Worm (Caenorhabditis elegans) whole organism, mixed stage, embryonic: ENCODE data around the gene C15F1.8.

Experiments used
- M03D4.4 ChIP-seq: sonication (generic microtip); optimal IDR thresholded peaks from 2 replicates; lab custom pipeline; 2017; ENCODE audit warnings: mild to moderate bottlenecking, missing genetic modification characterization, missing compliant biosample characterization
- bed-3 ChIP-seq: fragments of 200-800 bp; sonication (Bioruptor generic); optimal IDR thresholded peaks from 3 replicates; lab custom pipeline; 2018; ENCODE audit warnings: mild to moderate bottlenecking, missing genetic modification characterization, moderate library complexity, missing compliant biosample characterization
- blmp-1 ChIP-seq: fragments of 150-350 bp; optimal IDR thresholded peaks from 2 replicates; lab custom pipeline; 2014; ENCODE audit warnings: missing biosample characterization, missing genetic modification characterization
- ceh-39 ChIP-seq: fragments of 150-350 bp; optimal IDR thresholded peaks from 2 replicates; lab custom pipeline; 2014; ENCODE audit warnings: missing biosample characterization, missing genetic modification characterization
- ceh-43 ChIP-seq: fragments of 200-800 bp; sonication (Bioruptor generic); optimal IDR thresholded peaks from 2 replicates; lab custom pipeline; 2018; ENCODE audit warnings: mild to moderate bottlenecking, missing genetic modification characterization, moderate library complexity, missing compliant biosample characterization
- ceh-83 ChIP-seq: fragments of 200-800 bp; sonication (Bioruptor generic); optimal IDR thresholded peaks from 2 replicates; lab custom pipeline; 2018; ENCODE audit warnings: mild to moderate bottlenecking, missing genetic modification characterization, missing compliant biosample characterization
- ces-1 ChIP-seq: fragments of 150-350 bp; optimal IDR thresholded peaks from 2 replicates; lab custom pipeline; 2014; ENCODE audit warnings: missing biosample characterization, missing genetic modification reagents, missing genetic modification characterization
- cnd-1 ChIP-seq: fragments of 200-800 bp; sonication (Bioruptor generic); optimal IDR thresholded peaks from 2 replicates; lab custom pipeline; 2018; ENCODE audit warnings: mild to moderate bottlenecking, missing genetic modification characterization, missing compliant biosample characterization
- drap-1 ChIP-seq: fragments of 200-800 bp; sonication (Bioruptor generic); optimal IDR thresholded peaks from 3 replicates; lab custom pipeline; 2018; ENCODE audit warnings: mild to moderate bottlenecking, missing genetic modification characterization, missing compliant biosample characterization
- elt-1 ChIP-seq: sonication (generic microtip); optimal IDR thresholded peaks from 2 replicates; lab custom pipeline; 2017; ENCODE audit warnings: missing genetic modification characterization, mild to moderate bottlenecking, missing compliant biosample characterization, antibody characterized with exemption, moderate library complexity, borderline replicate concordance; ENCODE audit not compliant: insufficient read depth
- elt-3 ChIP-seq: fragments of 150-350 bp; optimal IDR thresholded peaks from 2 replicates; lab custom pipeline; 2014; ENCODE audit warnings: missing biosample characterization, missing genetic modification characterization
- flh-1 ChIP-seq: fragments of 200-800 bp; sonication (Bioruptor generic); optimal IDR thresholded peaks from 2 replicates; lab custom pipeline; 2018; ENCODE audit warnings: mild to moderate bottlenecking, missing genetic modification characterization, moderate library complexity, missing compliant biosample characterization
- ham-2 ChIP-seq: fragments of 200-800 bp; sonication (Bioruptor generic); optimal IDR thresholded peaks from 2 replicates; lab custom pipeline; 2018; ENCODE audit warnings: mild to moderate bottlenecking, missing genetic modification characterization, missing compliant biosample characterization
- hlh-1 ChIP-seq: fragments of 150-350 bp; optimal IDR thresholded peaks from 2 replicates; lab custom pipeline; 2014; ENCODE audit warnings: missing biosample characterization, missing genetic modification reagents, missing genetic modification characterization
- lin-13 ChIP-seq: fragments of 150-350 bp; optimal IDR thresholded peaks from 2 replicates; lab custom pipeline; 2014; ENCODE audit warnings: missing biosample characterization, missing genetic modification characterization
- lin-32 ChIP-seq: fragments of 200-800 bp; sonication (Bioruptor generic); optimal IDR thresholded peaks from 2 replicates; lab custom pipeline; 2018; ENCODE audit warnings: mild to moderate bottlenecking, missing genetic modification characterization, missing compliant biosample characterization
- lsy-2 ChIP-seq: fragments of 150-350 bp; optimal IDR thresholded peaks from 2 replicates; lab custom pipeline; 2014; ENCODE audit warnings: missing biosample characterization, missing genetic modification characterization
- mab-5 ChIP-seq: fragments of 150-350 bp; optimal IDR thresholded peaks from 2 replicates; lab custom pipeline; 2014; ENCODE audit warnings: missing biosample characterization, missing genetic modification characterization
- mep-1 ChIP-seq: fragments of 150-350 bp; optimal IDR thresholded peaks from 2 replicates; lab custom pipeline; 2017; ENCODE audit warnings: missing biosample characterization, missing genetic modification reagents, missing genetic modification characterization, inconsistent platforms
- mls-2 ChIP-seq: sonication (generic microtip); optimal IDR thresholded peaks from 2 replicates; lab custom pipeline; 2016; ENCODE audit warnings: mild to moderate bottlenecking, missing genetic modification characterization, moderate library complexity, missing compliant biosample characterization
- nhr-12 ChIP-seq: fragments of 150-350 bp; optimal IDR thresholded peaks from 2 replicates; lab custom pipeline; 2014; ENCODE audit warnings: missing biosample characterization, missing genetic modification characterization
- nhr-2 ChIP-seq: fragments of 150-350 bp; optimal IDR thresholded peaks from 2 replicates; lab custom pipeline; 2014; ENCODE audit warnings: missing biosample characterization, missing genetic modification characterization
- nhr-237 ChIP-seq: fragments of 150-350 bp; optimal IDR thresholded peaks from 2 replicates; lab custom pipeline; 2014; ENCODE audit warnings: missing biosample characterization, missing genetic modification characterization
- nhr-28 ChIP-seq: fragments of 150-350 bp; optimal IDR thresholded peaks from 2 replicates; lab custom pipeline; 2014; ENCODE audit warnings: missing biosample characterization, missing genetic modification characterization
- nhr-76 ChIP-seq: sonication (generic microtip); optimal IDR thresholded peaks from 2 replicates; lab custom pipeline; 2017; ENCODE audit warnings: missing biosample characterization, missing genetic modification characterization
- pha-4 ChIP-seq: fragments of 150-350 bp; optimal IDR thresholded peaks from 2 replicates; lab custom pipeline; 2018; ENCODE audit warnings: missing biosample characterization, missing genetic modification reagents, missing genetic modification characterization
- sem-2 ChIP-seq: fragments of 200-800 bp; sonication (Bioruptor generic); optimal IDR thresholded peaks from 2 replicates; lab custom pipeline; 2018; ENCODE audit warnings: mild to moderate bottlenecking, missing genetic modification characterization, missing compliant biosample characterization
- snpc-4 ChIP-seq: fragments of 150-350 bp; optimal IDR thresholded peaks from 2 replicates; lab custom pipeline; 2014; ENCODE audit warnings: missing biosample characterization, missing genetic modification characterization
- sptf-1 ChIP-seq: sonication (generic microtip); optimal IDR thresholded peaks from 2 replicates; lab custom pipeline; 2017; ENCODE audit warnings: mild to moderate bottlenecking, missing genetic modification characterization, moderate library complexity, missing compliant biosample characterization
- tbx-8 ChIP-seq: fragments of 200-800 bp; sonication (Bioruptor generic); optimal IDR thresholded peaks from 2 replicates; lab custom pipeline; 2018; ENCODE audit warnings: mild to moderate bottlenecking, missing genetic modification characterization, moderate library complexity, missing compliant biosample characterization
- unc-120 ChIP-seq: sonication (generic microtip); optimal IDR thresholded peaks from 2 replicates; lab custom pipeline; 2017; ENCODE audit warnings: missing genetic modification characterization, missing compliant biosample characterization; ENCODE audit not compliant: poor library complexity, severe bottlenecking
- unc-39 ChIP-seq: fragments of 150-350 bp; optimal IDR thresholded peaks from 2 replicates; lab custom pipeline; 2014; ENCODE audit warnings: missing biosample characterization, missing genetic modification characterization
- unc-62 ChIP-seq: fragments of 150-350 bp; optimal IDR thresholded peaks from 2 replicates; lab custom pipeline; 2014; ENCODE audit warnings: missing biosample characterization, missing genetic modification reagents, missing genetic modification characterization
- zip-8 ChIP-seq: fragments of 150-350 bp; optimal IDR thresholded peaks from 2 replicates; lab custom pipeline; 2014; ENCODE audit warnings: missing biosample characterization, missing genetic modification characterization
- ztf-11 ChIP-seq: fragments of 150-350 bp; optimal IDR thresholded peaks from 2 replicates; lab custom pipeline; 2014; ENCODE audit warnings: missing biosample characterization, missing genetic modification characterization

Gene C15F1.8

ce11 chrII:6973501-6973900 is 4.1 kb downstream of the C15F1.8 start, which contains the start of gene sod-1:
sod-1 (minus strand) TSS chrII:6973887.
- no peak for TF ChIP-seq bed-3 (GFP tag; lab: Kevin White, UChicago)
- no peak for TF ChIP-seq ceh-43 (GFP tag; lab: Kevin White, UChicago)
- no peak for TF ChIP-seq nhr-12 (tag; lab: Kevin White, UChicago)
- no peak for TF ChIP-seq unc-62
- TF ChIP-seq lin-13 = no peak
- TF ChIP-seq drap-1 (GFP tag; lab: Kevin White, UChicago) = no peak
- no peak for TF ChIP-seq ztf-11 (tag; lab: Kevin White, UChicago)
- no peak for TF ChIP-seq ceh-83 (GFP tag; lab: Kevin White, UChicago)
- TF ChIP-seq nhr-2 (tag; lab: Kevin White, UChicago) = no peak
- TF ChIP-seq sptf-1 (tag; lab: Kevin White, UChicago) = no peak
- no peak for TF ChIP-seq elt-3 (tag; lab: Kevin White, UChicago)
- TF ChIP-seq unc-39 (tag; lab: Kevin White, UChicago) = no peak
- no peak for TF ChIP-seq tbx-8 (GFP tag; lab: Kevin White, UChicago)
- TF ChIP-seq unc-120 = no peak
- no peak for TF ChIP-seq nhr-237 (tag; lab: Kevin White, UChicago)
- TF ChIP-seq sem-2 (GFP tag; lab: Kevin White, UChicago) = no peak
- no peak for TF ChIP-seq nhr-28 (tag; lab: Kevin White, UChicago)

- TF ChIP-seq mab-5 (tag; lab: Kevin White, UChicago) (no peak), sem-2 (GFP tag; lab: Kevin White, UChicago) (no peak), ceh-43 (GFP tag; lab: Kevin White, UChicago) (no peak), nhr-2 (tag; lab: Kevin White, UChicago) (no peak), nhr-28 (tag; lab: Kevin White, UChicago) (no peak), unc-62 (no peak), pha-4 (tag; lab: Kevin White, UChicago) (no peak), ham-2 (no peak), cnd-1 (no peak), sptf-1 (tag; lab: Kevin White, UChicago) (no peak), hlh-1 (no peak)
Measured at ce11 chrII:6972185-6972737, 5.4 kb downstream of the C15F1.8 start, which contains the start of gene art-1. art-1 (minus strand) TSS chrII:6972235.

ce11 chrII:6970515-6970914 is 7.1 kb downstream of the C15F1.8 start, which contains the start of gene C15F1.5:
C15F1.5 (minus strand) TSS chrII:6970615.
- TF ChIP-seq cnd-1 (no peak), mls-2 (tag; lab: Kevin White, UChicago) (no peak), sem-2 (GFP tag; lab: Kevin White, UChicago) (no peak), unc-39 (tag; lab: Kevin White, UChicago) (no peak), nhr-237 (tag; lab: Kevin White, UChicago) (no peak), ceh-43 (GFP tag; lab: Kevin White, UChicago) (no peak), elt-1 (tag; lab: Kevin White, UChicago) (no peak), ceh-83 (GFP tag; lab: Kevin White, UChicago) (no peak), flh-1 (GFP tag; lab: Kevin White, UChicago) (no peak)
- TF ChIP-seq, all 35 proteins: peak for 0

- peak; percentile 69 for TF ChIP-seq ceh-39
- no peak for TF ChIP-seq nhr-12 (tag; lab: Kevin White, UChicago)
- TF ChIP-seq ceh-43 (GFP tag; lab: Kevin White, UChicago) = no peak
- TF ChIP-seq unc-39 (tag; lab: Kevin White, UChicago) = no peak
- peak; percentile 6 for TF ChIP-seq mep-1 (tag; lab: Kevin White, UChicago)
- no peak for TF ChIP-seq zip-8 (tag; lab: Kevin White, UChicago)
- no peak for TF ChIP-seq nhr-76 (tag; lab: Kevin White, UChicago)
- TF ChIP-seq sem-2 (GFP tag; lab: Kevin White, UChicago) = peak; percentile 55
- TF ChIP-seq blmp-1 = no peak
- TF ChIP-seq ztf-11 (tag; lab: Kevin White, UChicago) = no peak
- no peak for TF ChIP-seq mab-5 (tag; lab: Kevin White, UChicago)
- peak; percentile 53 for TF ChIP-seq unc-120
- no peak for TF ChIP-seq nhr-237 (tag; lab: Kevin White, UChicago)
- TF ChIP-seq lin-32 (GFP tag; lab: Kevin White, UChicago) = peak; percentile 42
- peak; percentile 2 for TF ChIP-seq ces-1
- TF ChIP-seq ceh-83 (GFP tag; lab: Kevin White, UChicago) = peak; percentile 80
- TF ChIP-seq bed-3 (GFP tag; lab: Kevin White, UChicago) = no peak
- TF ChIP-seq M03D4.4 = peak; percentile 65
- TF ChIP-seq hlh-1 = peak; percentile 46
- TF ChIP-seq snpc-4 (tag; lab: Kevin White, UChicago) = no peak
- TF ChIP-seq pha-4 (tag; lab: Kevin White, UChicago) = peak; percentile 39
- TF ChIP-seq drap-1 (GFP tag; lab: Kevin White, UChicago) = peak; percentile 63
- peak; percentile 5 for TF ChIP-seq unc-62
- TF ChIP-seq ham-2 = peak; percentile 66
- peak; percentile 27 for TF ChIP-seq flh-1 (GFP tag; lab: Kevin White, UChicago)
- TF ChIP-seq lin-13 = peak; percentile 72
- TF ChIP-seq cnd-1 = peak; percentile 82
- TF ChIP-seq sptf-1 (tag; lab: Kevin White, UChicago) = peak; percentile 65
- TF ChIP-seq nhr-28 (tag; lab: Kevin White, UChicago) = no peak
- no peak for TF ChIP-seq elt-3 (tag; lab: Kevin White, UChicago)
- peak; percentile 43 for TF ChIP-seq tbx-8 (GFP tag; lab: Kevin White, UChicago)
- no peak for TF ChIP-seq elt-1 (tag; lab: Kevin White, UChicago)
- TF ChIP-seq mls-2 (tag; lab: Kevin White, UChicago) = peak; percentile 31
- no peak for TF ChIP-seq nhr-2 (tag; lab: Kevin White, UChicago)
- peak; percentile 22 for TF ChIP-seq lsy-2 (tag; lab: Kevin White, UChicago)
- TF ChIP-seq, all 35 proteins: peak for 20
Measured at ce11 chrII:6968191-6968675, 9.4 kb downstream of the C15F1.8 start.
